Worm (Caenorhabditis elegans) whole organism, L1 larva: ENCODE data around the gene C01G10.4.

Experiments
- ceh-82 ChIP-seq, 3 experiments: fragments of 150-350 bp in 1 of 3; sonication (generic microtip) in 2 of 3; optimal IDR thresholded peaks; 2 replicates each; lab custom pipeline; 2014 to 2017; ENCODE audit warnings: missing biosample characterization in 3 of 3, missing genetic modification characterization in 3 of 3
- egl-27 ChIP-seq, 2 experiments: fragments of 150-350 bp in 1 of 2; sonication (generic microtip); optimal IDR thresholded peaks; 3 replicates each; lab custom pipeline; 2017 to 2018; ENCODE audit warnings: missing biosample characterization in 2 of 2, missing genetic modification characterization in 2 of 2, missing genetic modification reagents in 2 of 2
- grh-1 ChIP-seq: fragments of 200-800 bp; sonication (Bioruptor generic); IDR thresholded peaks from 2 replicates; pipeline ENCODE4 v1.3.6; 2022; ENCODE audit warnings: missing genetic modification reagents, missing genetic modification characterization, missing compliant biosample characterization
- mdl-1 ChIP-seq, 2 experiments: fragments of 150-350 bp; optimal IDR thresholded peaks; 2 replicates each; lab custom pipeline; 2014 to 2017; ENCODE audit warnings: missing biosample characterization in 2 of 2, missing genetic modification characterization in 2 of 2, inconsistent platforms in 1 of 2
- nhr-12 ChIP-seq: sonication (generic microtip); optimal IDR thresholded peaks from 2 replicates; lab custom pipeline; 2017; ENCODE audit warnings: missing biosample characterization, missing genetic modification characterization

DNA sequence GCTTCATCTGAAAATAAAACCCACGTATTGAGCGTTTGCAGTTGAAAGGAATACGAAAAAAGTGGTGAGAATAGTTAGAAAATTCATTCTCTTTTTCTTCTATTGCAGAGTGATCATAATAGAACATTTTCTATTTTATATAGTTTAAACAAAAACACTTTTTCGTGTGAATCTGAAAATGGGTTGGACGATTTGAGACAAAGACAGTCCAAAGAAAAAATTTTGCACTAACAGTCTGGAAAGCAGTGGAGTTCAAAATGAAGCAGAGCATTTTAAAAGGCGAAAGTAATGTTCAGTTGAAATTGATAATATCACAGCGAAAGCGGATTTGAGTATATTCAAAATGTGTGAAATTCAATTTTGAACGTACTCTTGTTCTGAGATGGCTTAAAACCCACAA lies 927 bp upstream of the C01G10.4 start, which contains the start of gene C01G10.18:
- no peak for TF ChIP-seq ceh-82 (tag; optimal IDR thresholded peaks at IDR 0.05; lab: Kevin White, UChicago)
- TF ChIP-seq egl-27 (tag; optimal IDR thresholded peaks at IDR 0.05; lab: Kevin White, UChicago), result no peak
- TF ChIP-seq nhr-12 (tag; lab: Kevin White, UChicago), result no peak
- no peak for TF ChIP-seq mdl-1 (tag; optimal IDR thresholded peaks at IDR 0.05; lab: Kevin White, UChicago)
- no peak for TF ChIP-seq grh-1 (GFP tag; lab: Robert Waterston, UW)
